Worm (Caenorhabditis elegans) whole organism, L4/young adult: ENCODE measurements around the gene thn-1.

Source experiments
- W03F9.2 ChIP-seq: fragments of 150-350 bp; optimal IDR thresholded peaks from 2 replicates; lab custom pipeline; 2014; ENCODE audit warnings: missing biosample characterization, missing genetic modification characterization
- dao-5 ChIP-seq: sonication (generic microtip); optimal IDR thresholded peaks from 2 replicates; lab custom pipeline; 2016; ENCODE audit warnings: missing genotype, missing genetic modification characterization, moderate library complexity, missing compliant biosample characterization
- him-1 ChIP-seq: sonication (generic microtip); optimal IDR thresholded peaks from 2 replicates; lab custom pipeline; 2016; ENCODE audit warnings: missing genotype, missing genetic modification reagents, missing genetic modification characterization, missing compliant biosample characterization

ce11 chrIV:12336893-12337627 is 42.8 kb upstream of the thn-1 start, which contains the start of the genes F19B6.10 and wht-5:
- TF ChIP-seq him-1 (tag; lab: Kevin White, UChicago): no peak
- TF ChIP-seq W03F9.2 (tag; lab: Kevin White, UChicago): no peak
- TF ChIP-seq dao-5: no peak
